Worm (Caenorhabditis elegans) whole organism, midembryonic: ENCODE measurements around the gene ttr-24.

Experiments
- T22C8.4 ChIP-seq: fragments of 200-800 bp; sonication (Bioruptor generic); IDR thresholded peaks from 2 replicates; pipeline ENCODE4 v1.3.6; 2022; ENCODE audit warnings: missing genetic modification characterization, missing compliant biosample characterization
- cog-1 ChIP-seq: sonication (generic microtip); optimal IDR thresholded peaks from 2 replicates; lab custom pipeline; 2016; ENCODE audit warnings: missing genetic modification characterization, missing compliant biosample characterization
- flt-1 ChIP-seq: fragments of 200-800 bp; sonication (Bioruptor generic); IDR thresholded peaks from 2 replicates; pipeline ENCODE4 v1.3.6; 2022; ENCODE audit warnings: missing genetic modification characterization, missing compliant biosample characterization
- klf-2 ChIP-seq: fragments of 200-800 bp; sonication (Bioruptor generic); conservative IDR thresholded peaks from 2 replicates; pipeline ENCODE4 v1.3.6; 2022; ENCODE audit warnings: missing genetic modification reagents, missing genetic modification characterization, missing compliant biosample characterization
- med-1 ChIP-seq: sonication (generic microtip); optimal IDR thresholded peaks from 2 replicates; lab custom pipeline; 2017; ENCODE audit warnings: missing genetic modification characterization, mild to moderate bottlenecking, missing compliant biosample characterization, antibody characterized with exemption, missing genetic modification reagents; ENCODE audit not compliant: insufficient read depth
- ref-1 ChIP-seq: fragments of 200-800 bp; sonication (Bioruptor generic); conservative IDR thresholded peaks from 2 replicates; pipeline ENCODE4 v1.3.6; 2022; ENCODE audit warnings: missing genetic modification reagents, missing genetic modification characterization, missing compliant biosample characterization
- tab-1 ChIP-seq: fragments of 200-800 bp; sonication (Bioruptor generic); IDR thresholded peaks from 2 replicates; pipeline ENCODE4 v1.3.6; 2022; ENCODE audit warnings: missing genetic modification characterization, missing compliant biosample characterization
- ztf-23 ChIP-seq: fragments of 200-800 bp; sonication (Bioruptor generic); IDR thresholded peaks from 2 replicates; pipeline ENCODE4 v1.3.6; 2022; ENCODE audit warnings: missing genetic modification reagents, missing genetic modification characterization, missing compliant biosample characterization
- ztf-29 ChIP-seq: fragments of 200-800 bp; sonication (Bioruptor generic); IDR thresholded peaks from 2 replicates; pipeline ENCODE4 v1.3.6; 2022; ENCODE audit warnings: missing genetic modification reagents, missing genetic modification characterization, missing compliant biosample characterization

DNA sequence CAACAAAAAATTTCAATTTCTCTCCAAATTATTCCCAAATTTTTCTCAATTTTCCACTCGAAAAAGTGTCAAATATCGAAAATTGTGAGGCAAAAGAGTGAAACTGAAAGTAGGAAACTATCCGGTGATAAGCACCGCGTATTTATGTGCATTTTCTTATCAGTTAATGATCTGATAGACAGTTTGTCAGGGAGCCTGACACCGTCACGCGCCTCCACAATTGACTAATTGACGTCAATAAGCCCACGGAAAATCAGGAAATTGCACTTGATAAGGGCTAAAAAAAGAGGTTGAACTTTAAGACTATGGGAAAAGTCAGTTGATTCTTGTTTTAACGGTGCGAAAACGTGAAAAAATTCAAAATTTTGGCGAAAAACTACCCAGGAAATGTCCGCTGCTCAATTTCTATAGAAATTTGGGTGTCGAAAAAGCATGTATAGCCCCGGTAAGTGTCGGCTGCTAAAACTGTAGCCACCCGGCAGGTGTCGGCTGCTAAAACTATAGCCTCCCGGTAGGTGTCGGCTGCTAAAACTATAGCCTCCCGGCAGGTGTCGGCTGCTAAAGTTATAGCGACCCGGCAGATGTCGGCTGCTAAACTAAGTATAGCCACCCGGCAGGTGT, 21.1 kb upstream of the ttr-24 start:
- TF ChIP-seq tab-1 (GFP tag; lab: Robert Waterston, UW) (no peak), ztf-23 (GFP tag; lab: Robert Waterston, UW) (no peak), flt-1 (GFP tag; lab: Robert Waterston, UW) (no peak), klf-2 (GFP tag; lab: Robert Waterston, UW) (no peak), T22C8.4 (GFP tag; lab: Robert Waterston, UW) (no peak), med-1 (no peak), cog-1 (tag; lab: Kevin White, UChicago) (no peak), ref-1 (no peak), ztf-29 (GFP tag; lab: Robert Waterston, UW) (no peak)
